Fruit fly (Drosophila melanogaster) whole organism, pupa: Measurements from ENCODE around the gene CG13309.

Source experiments
- CG14655 ChIP-seq: fragments of 200-800 bp; sonication (Bioruptor generic); optimal IDR thresholded peaks from 3 replicates; lab custom pipeline; 2017; ENCODE audit warnings: mild to moderate bottlenecking, missing biosample characterization, missing genetic modification reagents, missing genetic modification characterization
- CG15710 ChIP-seq: fragments of 200-800 bp; sonication (Bioruptor generic); optimal IDR thresholded peaks from 2 replicates; lab custom pipeline; 2018; ENCODE audit warnings: missing biosample characterization, mild to moderate bottlenecking, missing genetic modification characterization, moderate library complexity
- CG32121 ChIP-seq: fragments of 200-800 bp; sonication (Bioruptor generic); IDR thresholded peaks from 2 replicates; pipeline ENCODE4 v1.3.6; 2022; ENCODE audit warnings: missing biosample characterization, missing genetic modification characterization
- CG9948 ChIP-seq: fragments of 200-800 bp; sonication (Bioruptor generic); optimal IDR thresholded peaks from 2 replicates; lab custom pipeline; 2018; ENCODE audit warnings: missing biosample characterization, mild to moderate bottlenecking, missing genetic modification characterization, moderate library complexity
- D1 ChIP-seq: fragments of 200-800 bp; sonication (Bioruptor generic); optimal IDR thresholded peaks from 2 replicates; lab custom pipeline; 2018; ENCODE audit warnings: missing biosample characterization, mild to moderate bottlenecking, missing genetic modification characterization, moderate library complexity
- Pif1B ChIP-seq: fragments of 200-800 bp; sonication (Bioruptor generic); optimal IDR thresholded peaks from 3 replicates; lab custom pipeline; 2016; ENCODE audit warnings: missing biosample characterization, missing genetic modification characterization
- Snoo ChIP-seq: fragments of 200-800 bp; sonication (Bioruptor generic); optimal IDR thresholded peaks from 3 replicates; lab custom pipeline; 2017; ENCODE audit warnings: missing biosample characterization, mild to moderate bottlenecking, missing genetic modification characterization, inconsistent platforms
- gl ChIP-seq: fragments of 200-800 bp; sonication (Bioruptor generic); optimal IDR thresholded peaks from 2 replicates; lab custom pipeline; 2018; ENCODE audit warnings: missing biosample characterization, mild to moderate bottlenecking, missing genetic modification characterization

DNA sequence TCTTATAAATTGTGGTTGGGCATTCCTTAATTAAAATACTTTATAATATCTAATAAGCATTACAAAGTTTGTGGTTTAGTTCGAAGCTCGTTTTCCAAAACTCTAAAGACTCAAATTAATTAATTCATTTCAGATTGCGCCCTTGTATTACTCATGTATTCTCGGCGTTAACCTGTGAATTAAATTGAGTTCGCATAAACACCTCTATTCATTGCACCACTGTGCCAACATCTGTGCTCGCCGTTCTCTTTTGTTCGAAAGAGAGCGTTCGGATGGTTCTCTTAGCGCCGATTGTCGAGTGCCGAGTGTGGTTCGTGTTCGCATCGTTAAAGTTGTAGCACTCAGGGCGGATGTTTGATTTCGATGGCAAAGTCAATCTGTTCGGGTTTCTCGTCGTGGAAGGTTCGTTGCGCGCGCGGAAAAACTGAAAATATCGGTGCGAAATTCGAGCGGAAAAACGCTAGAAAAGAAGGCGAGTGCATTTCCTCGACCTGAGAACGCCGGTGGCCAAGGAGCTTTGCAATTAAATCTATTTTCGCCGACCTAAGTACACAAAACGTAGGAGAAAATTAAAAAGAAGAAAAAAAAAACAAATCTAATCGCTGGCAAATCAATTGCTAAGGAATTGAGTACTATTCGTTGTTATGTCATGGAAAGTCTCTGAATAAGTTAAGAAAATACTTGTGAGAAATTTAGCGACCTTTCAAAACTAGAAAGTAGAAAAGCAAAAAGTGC, 17.1 kb downstream of the CG13309 start, which contains the start of gene dally:
- peak; percentile 70 for TF ChIP-seq Pif1B (GFP tag; lab: Kevin White, UChicago)
- peak; percentile 53 for TF ChIP-seq gl
- TF ChIP-seq CG14655 (GFP tag; lab: Kevin White, UChicago) = peak; percentile 17
- no peak for TF ChIP-seq D1 (tag; lab: Kevin White, UChicago)
- no peak for TF ChIP-seq CG15710 (tag; lab: Kevin White, UChicago)
- no peak for TF ChIP-seq CG9948 (tag; lab: Kevin White, UChicago)
- peak; percentile 70; the same call in 1 of the 2 replicates for TF ChIP-seq CG32121 (GFP tag; lab: Robert Waterston, UW)
- TF ChIP-seq Snoo = peak; percentile 31
